Fruit fly (Drosophila melanogaster) whole organism: Measurements from ENCODE around the gene CG5104.

ENCODE experiments used
- CG8478 ChIP-seq: fragments of >200 bp; optimal IDR thresholded peaks from 2 replicates; lab custom pipeline; 2018; ENCODE audit warnings: inconsistent platforms
- Dll ChIP-seq: fragments of >200 bp; optimal IDR thresholded peaks from 2 replicates; lab custom pipeline; 2017
- EcR ChIP-seq, 2 experiments: fragments of >200 bp; optimal IDR thresholded peaks; 2 replicates each; lab custom pipeline; 2017; ENCODE audit warnings: missing biosample characterization in 2 of 2, missing genetic modification characterization in 2 of 2, missing genetic modification reagents in 2 of 2
- pan ChIP-seq: fragments of >200 bp; optimal IDR thresholded peaks from 2 replicates; lab custom pipeline; 2017
- psq ChIP-seq: fragments of >200 bp; optimal IDR thresholded peaks from 2 replicates; lab custom pipeline; 2017
- usp ChIP-seq: fragments of >200 bp; optimal IDR thresholded peaks from 2 replicates; lab custom pipeline; 2017; ENCODE audit warnings: missing biosample characterization, missing genetic modification characterization, mixed read lengths

Gene CG5104

dm6 chr3L:20520687-20521169, at the start of gene CG5104, which contains the start of gene mTerf3:
TSS of gene CG5104 (plus strand) at chr3L:20521009.
TSS of gene mTerf3 (minus strand) at chr3L:20520772.
- TF ChIP-seq CG8478 (lab: Kevin White, UChicago) (no peak), Dll (lab: Kevin White, UChicago) (no peak), usp (no peak), pan (lab: Kevin White, UChicago) (no peak), EcR (GFP tag; optimal IDR thresholded peaks at IDR 0.05; lab: Kevin White, UChicago) (no peak), psq (no peak)

DNA sequence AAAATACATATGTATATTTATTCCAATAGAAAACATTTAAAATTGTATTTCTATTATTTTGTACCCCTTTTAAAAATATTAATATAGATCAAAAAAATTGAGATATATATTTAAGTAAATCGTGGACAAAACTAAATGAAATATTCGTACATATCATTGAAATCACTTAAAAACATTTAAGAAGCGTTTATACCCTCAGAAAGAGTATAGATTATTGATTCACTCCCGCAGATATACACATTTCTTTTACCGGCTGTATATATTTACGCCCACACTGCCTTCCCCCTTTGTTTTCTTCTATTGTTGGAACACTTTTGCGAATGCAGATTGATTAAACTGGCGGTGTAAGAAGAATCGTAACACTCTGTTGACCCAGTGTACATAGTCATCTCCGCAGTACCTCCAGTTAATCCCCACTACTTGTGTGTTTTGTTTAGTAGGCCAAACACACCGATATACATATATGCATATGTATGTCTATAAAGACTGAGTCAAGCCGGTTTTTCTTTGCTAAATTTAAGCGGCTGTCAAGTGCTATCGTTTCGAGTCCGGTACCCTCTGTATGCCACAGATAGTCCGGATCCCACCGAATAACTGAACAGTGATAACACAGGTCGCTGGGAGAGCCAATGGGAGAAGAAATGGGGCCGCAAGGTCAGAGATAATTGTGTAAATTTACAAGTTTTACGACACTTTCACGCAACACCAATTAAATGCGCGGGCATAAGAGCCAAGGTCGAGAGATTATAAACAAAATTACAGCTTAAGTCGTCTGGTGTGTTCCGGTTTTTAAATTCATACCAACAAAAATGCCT, 49.1 kb upstream of the CG5104 start:
- TF ChIP-seq CG8478 (lab: Kevin White, UChicago): no peak
- TF ChIP-seq psq: no peak
- TF ChIP-seq Dll (lab: Kevin White, UChicago): no peak

dm6 chr3L:20472607-20473006, 48.2 kb upstream of the CG5104 start:
- TF ChIP-seq EcR (GFP tag; optimal IDR thresholded peaks at IDR 0.05; lab: Kevin White, UChicago): no peak
- TF ChIP-seq pan (lab: Kevin White, UChicago): no peak
- TF ChIP-seq Dll (lab: Kevin White, UChicago): no peak

DNA sequence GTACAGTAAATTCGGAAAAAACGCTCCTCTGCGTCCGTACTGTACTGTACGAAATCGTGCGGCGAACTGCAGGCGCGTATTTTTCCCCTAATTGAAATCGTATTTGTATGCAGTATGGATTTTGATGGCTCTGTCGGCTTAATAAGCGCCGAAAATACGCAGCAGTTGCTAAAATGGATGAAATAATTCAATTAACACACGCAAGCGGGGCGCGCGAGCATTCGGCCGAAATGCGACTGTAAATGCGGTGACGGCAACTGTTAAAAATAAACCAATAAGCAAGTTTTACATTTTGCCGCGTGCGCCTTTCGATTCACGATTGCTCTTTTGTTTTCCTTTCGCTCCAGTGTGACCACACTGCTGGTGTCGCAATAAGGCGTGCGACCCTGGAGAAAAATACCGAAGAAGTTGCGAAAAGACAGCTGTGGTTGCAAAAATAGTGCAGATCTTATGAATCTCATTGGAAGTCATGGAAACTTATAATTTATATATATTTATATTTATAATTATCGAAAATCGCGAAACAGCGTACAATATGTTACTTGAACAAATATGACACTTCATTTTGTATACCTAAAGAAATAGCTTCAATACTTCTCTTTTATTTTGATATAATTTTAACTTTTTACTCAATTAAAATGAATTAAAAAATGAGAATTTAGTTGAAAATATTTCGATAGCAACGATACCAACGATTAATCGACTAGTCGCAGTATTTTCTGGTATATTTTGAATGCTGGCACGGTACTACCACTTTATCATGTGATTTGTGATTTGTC, 47.6 kb upstream of the CG5104 start, which contains the start of the genes CG32428 and CG5969:
Gene CG32428 (minus strand): TSS at position 703 of the 779 bp plus-strand sequence.
Gene CG5969 (plus strand): TSS at position 763 of the 779 bp plus-strand sequence.
- TF ChIP-seq EcR (GFP tag; optimal IDR thresholded peaks at IDR 0.05; lab: Kevin White, UChicago): no peak
- no peak for TF ChIP-seq psq

dm6 chr3L:20474197-20474788, 46.5 kb upstream of the CG5104 start, which contains the start of gene isoQC:
TSS of gene isoQC (plus strand) at chr3L:20474466.
- TF ChIP-seq usp: no peak
- TF ChIP-seq psq: no peak
- TF ChIP-seq EcR (GFP tag; optimal IDR thresholded peaks at IDR 0.05; lab: Kevin White, UChicago): no peak
- TF ChIP-seq pan (lab: Kevin White, UChicago): no peak
- TF ChIP-seq CG8478 (lab: Kevin White, UChicago): no peak
- no peak for TF ChIP-seq Dll (lab: Kevin White, UChicago)

dm6 chr3L:20474789-20475208, 46.0 kb upstream of the CG5104 start:
- no peak for TF ChIP-seq Dll (lab: Kevin White, UChicago)
- TF ChIP-seq pan (lab: Kevin White, UChicago): no peak
- TF ChIP-seq CG8478 (lab: Kevin White, UChicago): no peak
- TF ChIP-seq EcR (GFP tag; optimal IDR thresholded peaks at IDR 0.05; lab: Kevin White, UChicago): no peak

- TF ChIP-seq EcR (GFP tag; optimal IDR thresholded peaks at IDR 0.05; lab: Kevin White, UChicago): no peak
- TF ChIP-seq Dll (lab: Kevin White, UChicago): no peak
- no peak for TF ChIP-seq psq
- no peak for TF ChIP-seq usp
- TF ChIP-seq pan (lab: Kevin White, UChicago): peak; percentile 34
Observed at dm6 chr3L:20487649-20488048, 33.2 kb upstream of the CG5104 start.

dm6 chr3L:20491525-20492132, 29.2 kb upstream of the CG5104 start, which contains the start of gene ND-39:
TSS of gene ND-39 (plus strand) at chr3L:20492082.
- TF ChIP-seq EcR (GFP tag; optimal IDR thresholded peaks at IDR 0.05; lab: Kevin White, UChicago): no peak
- no peak for TF ChIP-seq CG8478 (lab: Kevin White, UChicago)
- no peak for TF ChIP-seq Dll (lab: Kevin White, UChicago)
- TF ChIP-seq psq: no peak
- no peak for TF ChIP-seq pan (lab: Kevin White, UChicago)
- TF ChIP-seq usp: no peak

DNA sequence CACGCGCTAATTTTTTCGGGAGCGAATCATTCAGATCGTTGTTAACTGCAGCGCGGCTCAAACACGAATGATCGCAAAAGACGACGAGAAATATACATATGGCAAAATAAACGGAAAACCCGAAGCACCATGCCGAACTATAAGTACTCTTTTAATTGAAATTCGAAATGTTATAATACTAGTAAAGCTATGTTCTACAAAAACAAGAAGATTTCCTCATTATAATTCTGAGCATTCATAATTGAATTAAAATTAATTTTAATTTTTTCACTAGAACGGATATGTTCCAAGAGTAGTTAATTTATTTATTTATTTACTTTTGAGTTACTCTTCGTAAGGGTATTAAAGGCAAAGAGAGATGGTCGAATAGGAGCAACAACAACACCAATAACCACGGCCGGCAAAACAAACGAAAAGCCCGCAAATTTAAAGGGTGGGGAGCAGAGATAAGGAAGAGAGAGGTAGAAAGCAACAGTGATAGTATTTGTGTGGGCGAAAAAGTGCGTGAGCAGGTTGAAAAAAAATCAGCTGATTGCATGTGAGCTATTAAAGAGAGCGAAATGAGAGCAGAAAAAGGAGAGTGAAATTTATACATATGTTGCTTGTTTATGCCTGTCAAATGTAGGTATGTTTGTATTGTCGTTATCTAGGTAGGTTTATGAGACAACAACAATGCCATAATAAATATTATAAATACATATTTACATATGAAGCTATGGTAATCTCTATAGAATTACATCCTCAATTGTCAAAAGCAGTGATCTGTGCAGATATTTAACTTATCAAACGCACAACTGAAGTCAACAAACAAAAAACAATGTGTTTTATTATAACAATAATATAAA, 27.2 kb upstream of the CG5104 start:
- TF ChIP-seq CG8478 (lab: Kevin White, UChicago): no peak
- TF ChIP-seq EcR (GFP tag; optimal IDR thresholded peaks at IDR 0.05; lab: Kevin White, UChicago): no peak
- TF ChIP-seq usp: no peak
- TF ChIP-seq pan (lab: Kevin White, UChicago): no peak
- TF ChIP-seq psq: no peak
- TF ChIP-seq Dll (lab: Kevin White, UChicago): no peak

DNA sequence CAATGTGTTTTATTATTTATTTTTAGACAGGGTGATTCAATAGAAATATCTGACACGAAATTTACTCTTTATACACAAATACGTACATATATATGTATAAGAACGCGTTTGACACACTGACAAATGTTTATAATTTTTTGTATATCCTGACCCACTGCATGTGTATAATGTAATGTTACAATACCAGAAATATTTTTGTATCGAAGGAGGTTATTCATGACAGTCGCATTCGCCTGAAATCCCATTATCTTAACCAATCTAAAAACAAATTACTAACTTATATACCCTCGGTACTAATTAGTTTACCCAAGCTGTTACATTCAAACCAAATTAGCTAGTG, 26.6 kb upstream of the CG5104 start:
- TF ChIP-seq usp: no peak
- no peak for TF ChIP-seq pan (lab: Kevin White, UChicago)
- TF ChIP-seq EcR (GFP tag; optimal IDR thresholded peaks at IDR 0.05; lab: Kevin White, UChicago): no peak
- TF ChIP-seq Dll (lab: Kevin White, UChicago): no peak
- TF ChIP-seq CG8478 (lab: Kevin White, UChicago): no peak
- TF ChIP-seq psq: no peak
